Worm (Caenorhabditis elegans) whole organism, late embryonic: ENCODE results near the gene C05D9.9.

Source experiments
- ama-1 ChIP-seq: fragments of 150-350 bp; optimal IDR thresholded peaks from 2 replicates; lab custom pipeline; 2014
- hlh-15 ChIP-seq: sonication (generic microtip); optimal IDR thresholded peaks from 2 replicates; lab custom pipeline; 2016; ENCODE audit warnings: missing genetic modification characterization, missing compliant biosample characterization
- nhr-11 ChIP-seq: fragments of 150-350 bp; optimal IDR thresholded peaks from 2 replicates; lab custom pipeline; 2014; ENCODE audit warnings: missing biosample characterization, missing genetic modification characterization
- unc-55 ChIP-seq: sonication (generic microtip); optimal IDR thresholded peaks from 2 replicates; lab custom pipeline; 2017; ENCODE audit warnings: missing biosample characterization, missing genetic modification reagents, missing genetic modification characterization

- TF ChIP-seq nhr-11 (tag; lab: Kevin White, UChicago) (no peak), ama-1 (lab: Kevin White, UChicago) (no peak), hlh-15 (tag; lab: Kevin White, UChicago) (no peak), unc-55 (no peak)
These were observed 16.3 kb downstream of the C05D9.9 start, which contains the start of gene C05D9.4 for ce11 chrX:1107758-1108157.
